Worm (Caenorhabditis elegans): ENCODE results near the gene srbc-10.
A peak's percentile ranks its signal among the peaks of the same experiment; 100 is the strongest.

The srbc-10 gene

DNA sequence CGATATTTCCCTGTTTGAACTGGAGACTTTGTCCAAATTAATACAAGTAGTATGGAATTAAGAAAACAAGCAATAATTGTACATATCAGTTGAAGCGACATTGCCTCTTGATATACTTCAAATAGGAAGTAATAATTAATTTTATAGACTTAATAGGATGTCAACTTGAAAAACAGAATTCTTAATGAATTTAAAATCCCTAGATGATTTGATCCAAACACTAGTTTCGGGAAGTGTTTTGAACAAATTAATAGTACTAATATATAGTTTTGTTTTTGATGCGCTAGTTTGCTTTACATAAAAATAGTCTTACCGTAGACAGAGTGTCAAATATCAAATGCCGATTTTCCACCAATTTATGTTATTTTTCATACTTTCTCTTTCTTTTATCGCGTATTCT, 14.4 kb downstream of the srbc-10 start, which contains the start of gene str-190 (continued):
- TF ChIP-seq unc-98 (GFP tag; IDR thresholded peaks at IDR 0.05) = no peak

DNA sequence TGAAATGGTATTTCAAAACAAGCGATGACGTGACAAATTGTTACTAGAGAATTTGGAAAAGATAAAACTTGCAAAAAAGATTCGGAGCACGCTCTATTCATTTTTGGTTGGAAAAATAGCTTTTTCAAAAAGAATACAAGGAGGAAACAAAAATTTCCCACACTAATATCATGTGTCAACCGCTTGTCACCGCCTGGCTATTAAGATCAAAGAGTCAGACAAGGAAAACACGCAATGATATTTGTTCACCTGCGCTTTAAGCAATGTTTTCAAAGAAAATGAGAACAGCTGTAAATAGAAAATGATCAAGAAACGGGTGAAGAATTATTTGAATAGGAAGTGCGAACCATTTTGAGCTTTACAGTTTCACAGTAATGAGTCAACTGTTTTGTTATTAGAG, 16.1 kb downstream of the srbc-10 start, which contains the start of gene srh-125:
Gene srh-125, minus strand, starts transcription at position 101 of the 400 bp plus-strand sequence.
- peak; percentile 63 for TF ChIP-seq hlh-4 (tag; optimal IDR thresholded peaks at IDR 0.05)
- TF ChIP-seq ces-1 (GFP tag; optimal IDR thresholded peaks at IDR 0.05) = no peak
- TF ChIP-seq isw-1 (GFP tag; IDR thresholded peaks at IDR 0.05) = no peak
- no peak for TF ChIP-seq alr-1 (tag; optimal IDR thresholded peaks at IDR 0.05; ENCODE audit: borderline replicate concordance)
- TF ChIP-seq fkh-8 (tag; optimal IDR thresholded peaks at IDR 0.05) = peak; percentile 15

DNA sequence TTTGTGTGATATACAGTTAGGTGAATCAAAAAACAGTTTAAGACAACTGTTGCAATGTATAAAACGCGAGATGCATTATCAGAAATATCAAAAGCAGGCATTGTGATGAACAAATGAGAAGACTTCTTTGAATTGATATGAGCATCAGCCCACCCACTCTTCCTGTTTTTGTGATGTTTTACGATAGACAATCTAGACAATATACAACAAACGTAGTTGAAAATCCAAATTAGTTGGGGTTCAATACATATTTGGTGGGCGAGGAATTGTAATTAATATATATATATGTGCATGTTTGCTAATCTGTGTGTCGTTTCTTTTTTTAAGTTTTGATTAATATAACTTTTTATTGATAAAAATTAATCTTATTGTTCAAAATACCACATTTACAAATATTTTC, 20.0 kb downstream of the srbc-10 start, which contains the start of gene str-28:
Gene str-28, minus strand, starts transcription at position 101 of the 400 bp plus-strand sequence.
- TF ChIP-seq sptf-1 (tag; optimal IDR thresholded peaks at IDR 0.05) = no peak
- TF ChIP-seq egl-27 (tag; optimal IDR thresholded peaks at IDR 0.05) = no peak
- TF ChIP-seq fos-1 (tag; optimal IDR thresholded peaks at IDR 0.05) = no peak
- no peak for TF ChIP-seq xbp-1 (tag; optimal IDR thresholded peaks at IDR 0.05)
- no peak for TF ChIP-seq sox-4 (tag; optimal IDR thresholded peaks at IDR 0.05)
- no peak for TF ChIP-seq jun-1 (tag; optimal IDR thresholded peaks at IDR 0.05)
- no peak for TF ChIP-seq ets-5 (GFP tag; IDR thresholded peaks at IDR 0.05)
- TF ChIP-seq snpc-4 (tag; optimal IDR thresholded peaks at IDR 0.05) = no peak
- TF ChIP-seq tbx-2 (tag; optimal IDR thresholded peaks at IDR 0.05) = no peak
- no peak for TF ChIP-seq ama-1 (optimal IDR thresholded peaks at IDR 0.05)
- TF ChIP-seq irx-1 (tag; optimal IDR thresholded peaks at IDR 0.05) = no peak
- TF ChIP-seq ces-1 (GFP tag; optimal IDR thresholded peaks at IDR 0.05) = no peak
- TF ChIP-seq unc-98 (GFP tag; IDR thresholded peaks at IDR 0.05) = no peak
- no peak for TF ChIP-seq ceh-82 (tag; optimal IDR thresholded peaks at IDR 0.05)
- TF ChIP-seq nhr-90 (tag; optimal IDR thresholded peaks at IDR 0.05; ENCODE audit: poor library complexity) = no peak
- TF ChIP-seq alr-1 (tag; optimal IDR thresholded peaks at IDR 0.05; ENCODE audit: borderline replicate concordance) = no peak
- TF ChIP-seq pax-3 (tag; optimal IDR thresholded peaks at IDR 0.05) = no peak

DNA sequence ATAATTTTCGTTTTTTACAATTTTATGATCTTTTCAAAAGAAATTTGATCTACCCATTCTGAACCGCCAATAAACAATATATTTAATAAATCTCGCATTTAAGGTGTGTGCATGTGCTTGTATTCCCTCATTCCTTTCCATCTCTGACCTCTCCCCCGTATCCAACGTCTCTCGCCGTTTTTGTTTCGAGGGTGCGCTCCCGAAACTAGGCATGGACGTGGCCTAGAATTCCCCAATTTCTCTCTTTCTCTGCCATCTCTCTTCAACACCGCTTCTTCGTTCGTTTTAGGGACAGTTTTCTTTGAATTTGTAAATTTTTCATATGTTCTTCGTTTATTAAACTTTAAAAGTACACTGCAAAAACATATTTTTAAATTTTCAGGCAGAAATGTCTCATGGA, 27.3 kb downstream of the srbc-10 start, which contains the start of gene F25E5.1:
Gene F25E5.1, plus strand, starts transcription at position 376 of the 400 bp plus-strand sequence.
- TF ChIP-seq nhr-28 (tag; optimal IDR thresholded peaks at IDR 0.05) (no peak), lin-35 (GFP tag; optimal IDR thresholded peaks at IDR 0.05) (peak; percentile 70 to 73), isw-1 (GFP tag; IDR thresholded peaks at IDR 0.05) (peak; percentile 57), lin-14 (GFP tag; optimal IDR thresholded peaks at IDR 0.05) (peak; percentile 93), Y116A8C.19 (tag; optimal IDR thresholded peaks at IDR 0.05; ENCODE audit: borderline replicate concordance) (no peak), nhr-71 (tag; optimal IDR thresholded peaks at IDR 0.05) (peak; percentile 80), ceh-8 (GFP tag; optimal IDR thresholded peaks at IDR 0.05) (peak; percentile 18), lin-15B (tag; optimal IDR thresholded peaks at IDR 0.05) (peak; percentile 31), snu-23 (GFP tag; optimal IDR thresholded peaks at IDR 0.05) (peak; percentile 76), unc-98 (GFP tag; IDR thresholded peaks at IDR 0.05) (peak; percentile 61), jun-1 (tag; optimal IDR thresholded peaks at IDR 0.05) (peak; percentile 2), zip-4 (GFP tag; optimal IDR thresholded peaks at IDR 0.05) (no peak), blmp-1 (tag; optimal IDR thresholded peaks at IDR 0.05) (peak; percentile 37), aha-1 (tag; optimal IDR thresholded peaks at IDR 0.05) (no peak), unc-130 (tag; optimal IDR thresholded peaks at IDR 0.05) (no peak), irx-1 (tag; optimal IDR thresholded peaks at IDR 0.05) (peak; percentile 44), ceh-82 (tag; optimal IDR thresholded peaks at IDR 0.05) (peak; percentile 42 to 73 (median 65)), C16A3.4 (tag; optimal IDR thresholded peaks at IDR 0.05) (peak; percentile 29), nhr-77 (tag; optimal IDR thresholded peaks at IDR 0.05) (peak; percentile 34), nhr-47 (tag; optimal IDR thresholded peaks at IDR 0.05) (peak; percentile 72), dsc-1 (tag; optimal IDR thresholded peaks at IDR 0.05) (peak; percentile 56), swsn-7 (tag; optimal IDR thresholded peaks at IDR 0.05) (peak; percentile 61), pqm-1 (tag; optimal IDR thresholded peaks at IDR 0.05) (no peak), ztf-11 (tag; optimal IDR thresholded peaks at IDR 0.05) (peak in 1 of 2 experiments; percentile 72), nhr-85 (tag) (peak; percentile 87), skn-1 (tag; optimal IDR thresholded peaks at IDR 0.05) (peak; percentile 49), nhr-20 (tag; optimal IDR thresholded peaks at IDR 0.05) (peak; percentile 71), sup-37 (GFP tag; optimal IDR thresholded peaks at IDR 0.05) (no peak), egl-13 (tag; optimal IDR thresholded peaks at IDR 0.05) (peak; percentile 43), rnt-1 (tag; optimal IDR thresholded peaks at IDR 0.05) (peak; percentile 93), ceh-63 (GFP tag; optimal IDR thresholded peaks at IDR 0.05) (no peak), tlp-1 (tag; optimal IDR thresholded peaks at IDR 0.05) (no peak), snpc-4 (tag; optimal IDR thresholded peaks at IDR 0.05) (peak; percentile 47), sox-4 (tag; optimal IDR thresholded peaks at IDR 0.05) (peak; percentile 38)

All from whole organism, L1 larva.